Worm (Caenorhabditis elegans) whole organism, young adult: ENCODE results near the gene F13E9.13.

Source experiments
- D2030.7 ChIP-seq: fragments of 200-800 bp; sonication (Bioruptor generic); IDR thresholded peaks from 2 replicates; pipeline ENCODE4 v1.3.6; 2022; ENCODE audit warnings: missing genetic modification reagents, missing genetic modification characterization, missing compliant biosample characterization
- lir-1 ChIP-seq: fragments of 200-800 bp; sonication (Bioruptor generic); conservative IDR thresholded peaks from 2 replicates; pipeline ENCODE4 v1.3.6; 2022; ENCODE audit warnings: missing genetic modification reagents, missing genetic modification characterization, missing compliant biosample characterization

DNA sequence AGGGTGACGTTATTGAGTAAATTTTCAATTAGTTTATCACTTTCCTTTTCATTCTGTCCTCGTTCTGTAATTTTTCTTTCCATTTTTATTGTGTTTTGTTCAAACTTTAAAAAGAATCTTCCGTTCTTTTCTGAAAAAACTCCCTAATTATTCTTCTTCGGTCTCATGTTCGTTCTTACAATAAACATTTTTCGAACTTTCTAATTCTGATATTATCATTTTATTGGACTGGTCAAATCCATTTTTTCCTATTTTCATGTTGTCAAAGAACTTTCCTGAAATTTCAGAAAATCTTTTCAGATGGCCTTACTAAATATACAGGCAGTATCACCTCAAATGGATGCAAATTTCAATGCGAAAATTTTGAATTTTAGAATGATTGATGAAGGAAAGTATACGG lies 17.3 kb upstream of the F13E9.13 start, which contains the start of gene nish-1:
- TF ChIP-seq D2030.7 (GFP tag; lab: Robert Waterston, UW) (no peak), lir-1 (no peak)
